Worm (Caenorhabditis elegans) whole organism, young adult: Measurements from ENCODE around the gene M03A1.3.
A peak's percentile ranks its signal among the peaks of the same experiment; 100 is the strongest.

Experiments used
- B0019.2 ChIP-seq: fragments of 200-800 bp; sonication (Bioruptor generic); conservative IDR thresholded peaks from 2 replicates; pipeline ENCODE4 v1.3.6; 2022; ENCODE audit warnings: missing genetic modification reagents, missing genetic modification characterization, missing compliant biosample characterization
- B0261.1 ChIP-seq: sonication (generic microtip); optimal IDR thresholded peaks from 2 replicates; lab custom pipeline; 2016; ENCODE audit warnings: mild to moderate bottlenecking, missing genetic modification characterization, moderate library complexity, missing compliant biosample characterization
- B0336.3 ChIP-seq: fragments of 200-800 bp; sonication (Bioruptor generic); IDR thresholded peaks from 2 replicates; pipeline ENCODE4 v1.3.6; 2022; ENCODE audit warnings: missing genetic modification characterization, missing compliant biosample characterization
- C06A6.2 ChIP-seq: fragments of 200-800 bp; sonication (Bioruptor generic); conservative IDR thresholded peaks from 2 replicates; pipeline ENCODE4 v1.3.6; 2022; ENCODE audit warnings: missing genetic modification characterization, missing compliant biosample characterization
- C17E4.6 ChIP-seq: fragments of 200-800 bp; sonication (Bioruptor generic); IDR thresholded peaks from 2 replicates; pipeline ENCODE4 v1.3.6; 2022; ENCODE audit warnings: missing genetic modification reagents, missing genetic modification characterization, missing compliant biosample characterization
- D2030.7 ChIP-seq: fragments of 200-800 bp; sonication (Bioruptor generic); IDR thresholded peaks from 2 replicates; pipeline ENCODE4 v1.3.6; 2022; ENCODE audit warnings: missing genetic modification reagents, missing genetic modification characterization, missing compliant biosample characterization
- F10E7.11 ChIP-seq: sonication (generic microtip); optimal IDR thresholded peaks from 2 replicates; lab custom pipeline; 2017; ENCODE audit warnings: mild to moderate bottlenecking, missing genetic modification characterization, moderate library complexity, missing compliant biosample characterization
- F22D6.2 ChIP-seq: sonication (generic microtip); optimal IDR thresholded peaks from 2 replicates; lab custom pipeline; 2016; ENCODE audit warnings: mild to moderate bottlenecking, missing genetic modification characterization, missing compliant biosample characterization
- F23B12.7 ChIP-seq: sonication (generic microtip); optimal IDR thresholded peaks from 2 replicates; lab custom pipeline; 2017; ENCODE audit warnings: missing genetic modification characterization, mild to moderate bottlenecking, missing compliant biosample characterization, antibody characterized with exemption, moderate library complexity; ENCODE audit not compliant: insufficient read depth
- F37B4.10 ChIP-seq: fragments of 200-800 bp; sonication (Bioruptor generic); IDR thresholded peaks from 2 replicates; pipeline ENCODE4 v1.3.6; 2022; ENCODE audit warnings: missing genetic modification characterization, missing compliant biosample characterization
- F49E8.2 ChIP-seq: sonication (generic microtip); optimal IDR thresholded peaks from 3 replicates; lab custom pipeline; 2017; ENCODE audit warnings: missing genetic modification characterization, mild to moderate bottlenecking, missing compliant biosample characterization, antibody characterized with exemption, moderate library complexity; ENCODE audit not compliant: insufficient read depth
- T07F8.4 ChIP-seq: sonication (generic microtip); optimal IDR thresholded peaks from 2 replicates; lab custom pipeline; 2016; ENCODE audit warnings: mild to moderate bottlenecking, missing genetic modification characterization, moderate library complexity, missing compliant biosample characterization
- T26A5.8 ChIP-seq: sonication (generic microtip); optimal IDR thresholded peaks from 2 replicates; lab custom pipeline; 2016; ENCODE audit warnings: missing genetic modification characterization, missing compliant biosample characterization
- Y79H2A.3 ChIP-seq: fragments of 200-800 bp; sonication (Bioruptor generic); conservative IDR thresholded peaks from 2 replicates; pipeline ENCODE4 v1.3.6; 2022; ENCODE audit warnings: missing genetic modification reagents, missing genetic modification characterization, missing compliant biosample characterization
- ZK185.1 ChIP-seq: sonication (generic microtip); optimal IDR thresholded peaks from 2 replicates; lab custom pipeline; 2016; ENCODE audit warnings: mild to moderate bottlenecking, missing genetic modification characterization, missing compliant biosample characterization; ENCODE audit not compliant: poor library complexity, severe bottlenecking
- akir-1 ChIP-seq: fragments of 200-800 bp; sonication (Bioruptor generic); optimal IDR thresholded peaks from 2 replicates; lab custom pipeline; 2018; ENCODE audit warnings: mild to moderate bottlenecking, missing genetic modification characterization, moderate library complexity, missing compliant biosample characterization
- aptf-3 ChIP-seq: fragments of 200-800 bp; sonication (Bioruptor generic); IDR thresholded peaks from 2 replicates; pipeline ENCODE4 v1.3.6; 2022; ENCODE audit warnings: missing genetic modification characterization, missing compliant biosample characterization
- attf-6 ChIP-seq: fragments of 200-800 bp; sonication (Bioruptor generic); IDR thresholded peaks from 2 replicates; pipeline ENCODE4 v1.3.6; 2022; ENCODE audit warnings: missing genetic modification reagents, missing genetic modification characterization, missing compliant biosample characterization
- ceh-100 ChIP-seq: fragments of 200-800 bp; sonication (Bioruptor generic); IDR thresholded peaks from 2 replicates; pipeline ENCODE4 v1.3.6; 2022; ENCODE audit warnings: missing genetic modification reagents, missing genetic modification characterization, missing compliant biosample characterization
- ceh-79 ChIP-seq: sonication (generic microtip); optimal IDR thresholded peaks from 2 replicates; lab custom pipeline; 2017; ENCODE audit warnings: mild to moderate bottlenecking, missing genetic modification characterization, missing compliant biosample characterization
- dox-1 ChIP-seq: fragments of 200-800 bp; sonication (Bioruptor generic); IDR thresholded peaks from 2 replicates; pipeline ENCODE4 v1.3.6; 2022; ENCODE audit warnings: missing genetic modification reagents, missing genetic modification characterization, missing compliant biosample characterization
- dpff-1 ChIP-seq: sonication (generic microtip); optimal IDR thresholded peaks from 2 replicates; lab custom pipeline; 2017; ENCODE audit warnings: mild to moderate bottlenecking, missing genetic modification characterization, missing compliant biosample characterization
- ets-4 ChIP-seq: fragments of 200-800 bp; sonication (Bioruptor generic); optimal IDR thresholded peaks from 2 replicates; lab custom pipeline; 2018; ENCODE audit warnings: mild to moderate bottlenecking, missing genetic modification characterization, missing compliant biosample characterization
- gei-17 ChIP-seq: fragments of 200-800 bp; sonication (Bioruptor generic); optimal IDR thresholded peaks from 2 replicates; lab custom pipeline; 2018; ENCODE audit warnings: mild to moderate bottlenecking, missing genetic modification characterization, missing compliant biosample characterization
- him-1 ChIP-seq: sonication (generic microtip); optimal IDR thresholded peaks from 2 replicates; lab custom pipeline; 2016; ENCODE audit warnings: missing genotype, missing genetic modification reagents, missing genetic modification characterization, missing compliant biosample characterization
- hlh-12 ChIP-seq: sonication (generic microtip); optimal IDR thresholded peaks from 2 replicates; lab custom pipeline; 2016; ENCODE audit warnings: missing genetic modification characterization, missing compliant biosample characterization
- hlh-26 ChIP-seq: fragments of 200-800 bp; sonication (Bioruptor generic); conservative IDR thresholded peaks from 2 replicates; pipeline ENCODE4 v1.3.6; 2022; ENCODE audit warnings: missing genetic modification reagents, missing genetic modification characterization, missing compliant biosample characterization
- hmg-20 ChIP-seq: fragments of 200-800 bp; sonication (Bioruptor generic); IDR thresholded peaks from 2 replicates; pipeline ENCODE4 v1.3.6; 2022; ENCODE audit warnings: missing genetic modification reagents, missing genetic modification characterization, missing compliant biosample characterization
- let-607 ChIP-seq, 2 experiments: fragments of 200-800 bp in 1 of 2; sonication (Bioruptor generic) in 1 of 2; sonication (generic microtip) in 1 of 2; optimal IDR thresholded peaks; 2 replicates each; lab custom pipeline; 2016 to 2018; ENCODE audit warnings: mild to moderate bottlenecking in 2 of 2, missing compliant biosample characterization in 2 of 2, missing genetic modification characterization in 2 of 2, moderate library complexity in 2 of 2, missing genotype in 1 of 2
- lin-54 ChIP-seq: fragments of 200-800 bp; sonication (Bioruptor generic); optimal IDR thresholded peaks from 2 replicates; lab custom pipeline; 2018; ENCODE audit warnings: mild to moderate bottlenecking, missing genetic modification characterization, missing compliant biosample characterization
- madf-10 ChIP-seq: sonication (generic microtip); optimal IDR thresholded peaks from 2 replicates; lab custom pipeline; 2016; ENCODE audit warnings: mild to moderate bottlenecking, missing genetic modification characterization, missing compliant biosample characterization
- madf-3 ChIP-seq: fragments of 200-800 bp; sonication (Bioruptor generic); IDR thresholded peaks from 2 replicates; pipeline ENCODE4 v1.3.6; 2022; ENCODE audit warnings: missing genetic modification reagents, missing genetic modification characterization, missing compliant biosample characterization
- madf-8 ChIP-seq: fragments of 200-800 bp; sonication (Bioruptor generic); conservative IDR thresholded peaks from 2 replicates; pipeline ENCODE4 v1.3.6; 2022; ENCODE audit warnings: missing genetic modification reagents, missing genetic modification characterization, missing compliant biosample characterization
- mcd-1 ChIP-seq: fragments of 200-800 bp; sonication (Bioruptor generic); IDR thresholded peaks from 2 replicates; pipeline ENCODE4 v1.3.6; 2022; ENCODE audit warnings: missing genetic modification reagents, missing genetic modification characterization, missing compliant biosample characterization
- mel-28 ChIP-seq: sonication (generic microtip); optimal IDR thresholded peaks from 2 replicates; lab custom pipeline; 2016; ENCODE audit warnings: borderline replicate concordance, mild to moderate bottlenecking, missing genetic modification characterization, missing compliant biosample characterization
- mes-4 ChIP-seq: sonication (generic microtip); optimal IDR thresholded peaks from 2 replicates; lab custom pipeline; 2016; ENCODE audit warnings: missing genotype, missing genetic modification characterization, missing compliant biosample characterization
- mxl-1 ChIP-seq: sonication (generic microtip); optimal IDR thresholded peaks from 2 replicates; lab custom pipeline; 2016; ENCODE audit warnings: missing genetic modification characterization, missing compliant biosample characterization
- nfya-2 ChIP-seq: fragments of 200-800 bp; sonication (Bioruptor generic); IDR thresholded peaks from 2 replicates; pipeline ENCODE4 v1.3.6; 2022; ENCODE audit warnings: missing genetic modification reagents, missing genetic modification characterization, missing compliant biosample characterization
- nhr-80 ChIP-seq: sonication (generic microtip); optimal IDR thresholded peaks from 2 replicates; lab custom pipeline; 2016; ENCODE audit warnings: missing genetic modification characterization, missing compliant biosample characterization
- nhr-90 ChIP-seq: sonication (generic microtip); optimal IDR thresholded peaks from 2 replicates; lab custom pipeline; 2016; ENCODE audit warnings: missing genotype, mild to moderate bottlenecking, missing genetic modification characterization, missing compliant biosample characterization
- rec-8 ChIP-seq, 2 experiments: sonication (generic microtip); optimal IDR thresholded peaks; 2 replicates each; lab custom pipeline; 2016; ENCODE audit warnings: mild to moderate bottlenecking in 2 of 2, missing genetic modification characterization in 2 of 2, missing genetic modification reagents in 2 of 2, missing genotype in 2 of 2, missing biosample characterization in 1 of 2, missing compliant biosample characterization in 1 of 2, moderate library complexity in 1 of 2
- sdz-38 ChIP-seq: sonication (generic microtip); optimal IDR thresholded peaks from 2 replicates; lab custom pipeline; 2016; ENCODE audit warnings: missing genotype, missing genetic modification characterization, missing compliant biosample characterization
- sptf-2 ChIP-seq: fragments of 200-800 bp; sonication (Bioruptor generic); optimal IDR thresholded peaks from 2 replicates; lab custom pipeline; 2018; ENCODE audit warnings: mild to moderate bottlenecking, missing genetic modification characterization, missing compliant biosample characterization
- tlf-1 ChIP-seq: fragments of 200-800 bp; sonication (Bioruptor generic); optimal IDR thresholded peaks from 2 replicates; lab custom pipeline; 2018; ENCODE audit warnings: mild to moderate bottlenecking, missing genetic modification characterization, missing compliant biosample characterization
- xnd-1 ChIP-seq: sonication (generic microtip); optimal IDR thresholded peaks from 2 replicates; lab custom pipeline; 2016; ENCODE audit warnings: missing genotype, missing genetic modification reagents, missing genetic modification characterization, missing compliant biosample characterization
- ztf-18 ChIP-seq: sonication (generic microtip); optimal IDR thresholded peaks from 2 replicates; lab custom pipeline; 2016; ENCODE audit warnings: missing genotype, mild to moderate bottlenecking, missing genetic modification characterization, missing compliant biosample characterization
- ztf-22 ChIP-seq: fragments of 200-800 bp; sonication (Bioruptor generic); optimal IDR thresholded peaks from 2 replicates; lab custom pipeline; 2018; ENCODE audit warnings: mild to moderate bottlenecking, missing genetic modification characterization, moderate library complexity, missing compliant biosample characterization
- ztf-25 ChIP-seq: fragments of 200-800 bp; sonication (Bioruptor generic); IDR thresholded peaks from 2 replicates; pipeline ENCODE4 v1.3.6; 2022; ENCODE audit warnings: missing genetic modification reagents, missing genetic modification characterization, missing compliant biosample characterization
- ztf-6 ChIP-seq: fragments of 200-800 bp; sonication (Bioruptor generic); IDR thresholded peaks from 2 replicates; pipeline ENCODE4 v1.3.6; 2022; ENCODE audit warnings: missing genetic modification reagents, missing genetic modification characterization, missing compliant biosample characterization

The M03A1.3 gene

ce11 chrII:4603035-4603434 lies 45.4 kb downstream of the M03A1.3 start, which contains the start of gene F35D11.4 (continued):
- no peak for TF ChIP-seq ets-4 (GFP tag; lab: Kevin White, UChicago)
- TF ChIP-seq dox-1 = no peak
- no peak for TF ChIP-seq F49E8.2 (tag; lab: Kevin White, UChicago)
- TF ChIP-seq B0019.2 (GFP tag; lab: Robert Waterston, UW) = no peak; the same call in 1 of the 2 replicates
- peak; percentile 72 for TF ChIP-seq D2030.7 (GFP tag; lab: Robert Waterston, UW)
- TF ChIP-seq akir-1 (GFP tag; lab: Kevin White, UChicago) = no peak
- no peak for TF ChIP-seq F10E7.11
- TF ChIP-seq madf-8 (GFP tag; lab: Robert Waterston, UW) = peak; percentile 78
- no peak for TF ChIP-seq C17E4.6 (GFP tag; lab: Robert Waterston, UW)
- TF ChIP-seq T07F8.4 (tag; lab: Kevin White, UChicago) = no peak
- TF ChIP-seq mcd-1 (GFP tag; lab: Robert Waterston, UW) = peak; percentile 75
- no peak; the same call in 1 of the 2 replicates for TF ChIP-seq ztf-6 (GFP tag; lab: Robert Waterston, UW)
- TF ChIP-seq nfya-2 = no peak
- no peak for TF ChIP-seq ceh-79 (tag; lab: Kevin White, UChicago)
- TF ChIP-seq sdz-38 (tag; lab: Kevin White, UChicago) = no peak
- TF ChIP-seq attf-6 (GFP tag; lab: Robert Waterston, UW) = no peak
- peak; percentile 5 for TF ChIP-seq F22D6.2 (tag; lab: Kevin White, UChicago)
- TF ChIP-seq B0336.3 = peak; percentile 47; the same call in 1 of the 2 replicates
- TF ChIP-seq mes-4 (tag; lab: Kevin White, UChicago) = no peak
- no peak for TF ChIP-seq madf-3 (GFP tag; lab: Robert Waterston, UW)
- no peak for TF ChIP-seq B0261.1 (tag; lab: Kevin White, UChicago)
- TF ChIP-seq T26A5.8 (tag; lab: Kevin White, UChicago) = no peak
- no peak for TF ChIP-seq tlf-1
- TF ChIP-seq hlh-12 (tag; lab: Kevin White, UChicago) = no peak
- peak in 1 of 2 experiments; percentile 46 for TF ChIP-seq let-607 (tag; optimal IDR thresholded peaks at IDR 0.05; lab: Kevin White, UChicago)
- TF ChIP-seq nhr-80 (tag; lab: Kevin White, UChicago) = peak; percentile 29
- no peak for TF ChIP-seq gei-17 (GFP tag; lab: Kevin White, UChicago)
- TF ChIP-seq dpff-1 (tag; lab: Kevin White, UChicago) = no peak
- TF ChIP-seq mxl-1 = no peak
- TF ChIP-seq mel-28 = no peak
- peak; percentile 39; the same call in 1 of the 2 replicates for TF ChIP-seq ceh-100 (GFP tag; lab: Robert Waterston, UW)
- TF ChIP-seq sptf-2 (GFP tag; lab: Kevin White, UChicago) = no peak
- TF ChIP-seq C06A6.2 (GFP tag; lab: Robert Waterston, UW) = no peak
- no peak for TF ChIP-seq aptf-3 (GFP tag; lab: Robert Waterston, UW)
- no peak for TF ChIP-seq Y79H2A.3 (GFP tag; lab: Robert Waterston, UW)
- peak; percentile 64 for TF ChIP-seq xnd-1 (tag; lab: Kevin White, UChicago)
- peak; percentile 35 for TF ChIP-seq ztf-18
- TF ChIP-seq rec-8 (tag; optimal IDR thresholded peaks at IDR 0.05; lab: Kevin White, UChicago) = peak; percentile 47 to 61
- TF ChIP-seq him-1 = peak; percentile 73
- TF ChIP-seq ztf-25 (GFP tag; lab: Robert Waterston, UW) = no peak
- peak; percentile 69 for TF ChIP-seq madf-10 (tag; lab: Kevin White, UChicago)
- peak; percentile 92 for TF ChIP-seq ZK185.1 (tag; lab: Kevin White, UChicago)
- TF ChIP-seq hmg-20 (GFP tag; lab: Robert Waterston, UW) = no peak
- no peak for TF ChIP-seq ztf-22 (GFP tag; lab: Kevin White, UChicago)
- TF ChIP-seq nhr-90 (tag; lab: Kevin White, UChicago) = no peak
- TF ChIP-seq hlh-26 (GFP tag; lab: Robert Waterston, UW) = no peak
- TF ChIP-seq lin-54 = peak; percentile 88
- TF ChIP-seq F37B4.10 (GFP tag; lab: Robert Waterston, UW) = no peak
- TF ChIP-seq F23B12.7 (tag; lab: Kevin White, UChicago) = peak; percentile 31
